Worm (Caenorhabditis elegans) whole organism, late embryonic: Measurements from ENCODE around the gene eff-1.

Experiments
- K09A11.1 ChIP-seq: sonication (generic microtip); optimal IDR thresholded peaks from 2 replicates; lab custom pipeline; 2017; ENCODE audit warnings: antibody characterized with exemption, mild to moderate bottlenecking, missing genetic modification characterization, missing compliant biosample characterization; ENCODE audit not compliant: insufficient read depth
- T23F11.4 ChIP-seq: fragments of 200-800 bp; sonication (Bioruptor generic); optimal IDR thresholded peaks from 2 replicates; lab custom pipeline; 2018; ENCODE audit warnings: mild to moderate bottlenecking, missing genetic modification characterization, missing compliant biosample characterization
- ahr-1 ChIP-seq: sonication (generic microtip); optimal IDR thresholded peaks from 2 replicates; lab custom pipeline; 2016; ENCODE audit warnings: missing genetic modification characterization, missing compliant biosample characterization
- ceh-14 ChIP-seq: sonication (generic microtip); optimal IDR thresholded peaks from 2 replicates; lab custom pipeline; 2016; ENCODE audit warnings: missing genotype, missing genetic modification characterization, missing compliant biosample characterization
- ceh-2 ChIP-seq: sonication (generic microtip); optimal IDR thresholded peaks from 2 replicates; lab custom pipeline; 2016; ENCODE audit warnings: missing genotype, missing genetic modification characterization, missing compliant biosample characterization
- ceh-22 ChIP-seq: sonication (generic microtip); optimal IDR thresholded peaks from 2 replicates; lab custom pipeline; 2017; ENCODE audit warnings: missing biosample characterization, missing genetic modification characterization
- ceh-24 ChIP-seq: sonication (generic microtip); optimal IDR thresholded peaks from 2 replicates; lab custom pipeline; 2016; ENCODE audit warnings: mild to moderate bottlenecking, missing genetic modification characterization, missing compliant biosample characterization
- ceh-30 ChIP-seq: fragments of 150-350 bp; optimal IDR thresholded peaks from 2 replicates; lab custom pipeline; 2014; ENCODE audit warnings: missing biosample characterization, missing genetic modification characterization
- ceh-31 ChIP-seq: sonication (generic microtip); optimal IDR thresholded peaks from 2 replicates; lab custom pipeline; 2016; ENCODE audit warnings: missing genetic modification characterization, missing compliant biosample characterization
- dmd-4 ChIP-seq: sonication (generic microtip); optimal IDR thresholded peaks from 2 replicates; lab custom pipeline; 2016; ENCODE audit warnings: borderline replicate concordance, missing genetic modification characterization, missing compliant biosample characterization
- dve-1 ChIP-seq: sonication (generic microtip); optimal IDR thresholded peaks from 2 replicates; lab custom pipeline; 2017; ENCODE audit warnings: antibody characterized with exemption, mild to moderate bottlenecking, missing genetic modification characterization, missing compliant biosample characterization
- elt-4 ChIP-seq: sonication (generic microtip); optimal IDR thresholded peaks from 2 replicates; lab custom pipeline; 2016; ENCODE audit warnings: missing genetic modification characterization, missing compliant biosample characterization
- ets-4 ChIP-seq: sonication (generic microtip); optimal IDR thresholded peaks from 2 replicates; lab custom pipeline; 2016; ENCODE audit warnings: missing genetic modification characterization, missing compliant biosample characterization
- fax-1 ChIP-seq: sonication (generic microtip); optimal IDR thresholded peaks from 2 replicates; lab custom pipeline; 2016; ENCODE audit warnings: missing genotype, missing genetic modification characterization, missing compliant biosample characterization
- fkh-10 ChIP-seq: fragments of 150-350 bp; optimal IDR thresholded peaks from 2 replicates; lab custom pipeline; 2014; ENCODE audit warnings: missing biosample characterization, missing genetic modification reagents, missing genetic modification characterization
- fkh-6 ChIP-seq: sonication (generic microtip); optimal IDR thresholded peaks from 2 replicates; lab custom pipeline; 2016; ENCODE audit warnings: missing genetic modification characterization, missing compliant biosample characterization
- hlh-13 ChIP-seq: fragments of 200-800 bp; sonication (Bioruptor generic); optimal IDR thresholded peaks from 2 replicates; lab custom pipeline; 2018; ENCODE audit warnings: mild to moderate bottlenecking, missing genetic modification characterization, missing compliant biosample characterization
- hlh-30 ChIP-seq: sonication (generic microtip); optimal IDR thresholded peaks from 2 replicates; lab custom pipeline; 2017; ENCODE audit warnings: antibody characterized with exemption, missing genetic modification characterization, missing compliant biosample characterization; ENCODE audit not compliant: insufficient read depth
- lin-11 ChIP-seq: fragments of 200-800 bp; sonication (Bioruptor generic); optimal IDR thresholded peaks from 2 replicates; lab custom pipeline; 2018; ENCODE audit warnings: mild to moderate bottlenecking, missing genetic modification characterization, missing compliant biosample characterization
- madf-2 ChIP-seq: sonication (generic microtip); optimal IDR thresholded peaks from 2 replicates; lab custom pipeline; 2017; ENCODE audit warnings: missing genetic modification characterization, missing compliant biosample characterization
- mec-3 ChIP-seq: sonication (generic microtip); optimal IDR thresholded peaks from 2 replicates; lab custom pipeline; 2016; ENCODE audit warnings: borderline replicate concordance, missing genetic modification characterization, missing compliant biosample characterization
- odd-2 ChIP-seq: sonication (generic microtip); optimal IDR thresholded peaks from 2 replicates; lab custom pipeline; 2017; ENCODE audit warnings: antibody characterized with exemption, mild to moderate bottlenecking, missing genetic modification characterization, missing compliant biosample characterization
- pag-3 ChIP-seq: sonication (generic microtip); optimal IDR thresholded peaks from 2 replicates; lab custom pipeline; 2016; ENCODE audit warnings: missing compliant biosample characterization, missing genetic modification characterization, borderline replicate concordance
- pha-4 ChIP-seq: fragments of 150-350 bp; optimal IDR thresholded peaks from 2 replicates; lab custom pipeline; 2018; ENCODE audit warnings: missing biosample characterization, missing genetic modification reagents, missing genetic modification characterization
- ref-2 ChIP-seq: sonication (generic microtip); optimal IDR thresholded peaks from 2 replicates; lab custom pipeline; 2016; ENCODE audit warnings: missing genetic modification characterization, missing compliant biosample characterization
- sdc-2 ChIP-seq: sonication (generic microtip); optimal IDR thresholded peaks from 2 replicates; lab custom pipeline; 2016; ENCODE audit warnings: missing genotype, missing genetic modification characterization, missing compliant biosample characterization
- sox-2 ChIP-seq: fragments of 200-800 bp; sonication (Bioruptor generic); IDR thresholded peaks from 2 replicates; pipeline ENCODE4 v1.3.6; 2022; ENCODE audit warnings: missing genetic modification reagents, missing genetic modification characterization, missing compliant biosample characterization
- syd-9 ChIP-seq: sonication (generic microtip); optimal IDR thresholded peaks from 2 replicates; lab custom pipeline; 2016; ENCODE audit warnings: mild to moderate bottlenecking, missing genetic modification characterization, moderate library complexity, missing compliant biosample characterization
- tbx-7 ChIP-seq: sonication (generic microtip); optimal IDR thresholded peaks from 2 replicates; lab custom pipeline; 2016; ENCODE audit warnings: missing genotype, missing genetic modification characterization, missing compliant biosample characterization
- ttx-3 ChIP-seq: sonication (generic microtip); optimal IDR thresholded peaks from 2 replicates; lab custom pipeline; 2016; ENCODE audit warnings: missing genetic modification reagents, missing genetic modification characterization, missing compliant biosample characterization
- unc-42 ChIP-seq: sonication (generic microtip); optimal IDR thresholded peaks from 2 replicates; lab custom pipeline; 2016; ENCODE audit warnings: missing genotype, missing genetic modification characterization, missing compliant biosample characterization
- unc-55 ChIP-seq: sonication (generic microtip); optimal IDR thresholded peaks from 2 replicates; lab custom pipeline; 2017; ENCODE audit warnings: missing biosample characterization, missing genetic modification reagents, missing genetic modification characterization
- unc-86 ChIP-seq: sonication (generic microtip); optimal IDR thresholded peaks from 2 replicates; lab custom pipeline; 2016; ENCODE audit warnings: missing genetic modification characterization, missing compliant biosample characterization
- zip-5 ChIP-seq: sonication (generic microtip); optimal IDR thresholded peaks from 2 replicates; lab custom pipeline; 2016; ENCODE audit warnings: missing genetic modification characterization, missing compliant biosample characterization
- ztf-16 ChIP-seq: sonication (generic microtip); optimal IDR thresholded peaks from 2 replicates; lab custom pipeline; 2017; ENCODE audit warnings: missing genetic modification characterization, missing compliant biosample characterization

eff-1 gene

DNA sequence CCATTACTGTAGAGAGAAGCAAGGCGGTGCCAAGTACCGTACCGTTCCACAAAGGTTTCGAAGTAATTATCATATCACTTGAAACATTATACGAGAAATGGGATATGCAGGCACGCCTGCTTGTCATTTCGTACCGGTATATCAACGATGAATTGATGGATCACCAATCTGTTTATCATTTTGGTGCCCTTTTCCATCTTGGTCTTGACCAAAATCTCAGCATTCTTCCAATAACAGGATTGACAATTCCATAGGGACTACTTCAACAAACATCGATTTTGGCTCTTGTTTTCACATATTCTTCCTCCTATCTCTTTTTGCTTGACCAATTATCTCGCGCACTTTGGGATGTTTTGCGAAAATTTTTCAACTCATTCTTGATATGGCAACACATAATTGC, 7.4 kb upstream of the eff-1 start:
- no peak for TF ChIP-seq dmd-4 (tag; lab: Kevin White, UChicago)
- TF ChIP-seq ttx-3 (tag; lab: Kevin White, UChicago) = no peak
- no peak for TF ChIP-seq ceh-24
- no peak for TF ChIP-seq fkh-10 (GFP tag; lab: Kevin White, UChicago)
- TF ChIP-seq sdc-2 (tag; lab: Kevin White, UChicago) = no peak
- no peak for TF ChIP-seq unc-86
- TF ChIP-seq hlh-30 (tag; lab: Kevin White, UChicago) = no peak
- TF ChIP-seq hlh-13 (GFP tag; lab: Kevin White, UChicago) = no peak
- TF ChIP-seq zip-5 (tag; lab: Kevin White, UChicago) = no peak
- no peak for TF ChIP-seq ets-4 (tag; lab: Kevin White, UChicago)
- no peak for TF ChIP-seq madf-2 (tag; lab: Kevin White, UChicago)

DNA sequence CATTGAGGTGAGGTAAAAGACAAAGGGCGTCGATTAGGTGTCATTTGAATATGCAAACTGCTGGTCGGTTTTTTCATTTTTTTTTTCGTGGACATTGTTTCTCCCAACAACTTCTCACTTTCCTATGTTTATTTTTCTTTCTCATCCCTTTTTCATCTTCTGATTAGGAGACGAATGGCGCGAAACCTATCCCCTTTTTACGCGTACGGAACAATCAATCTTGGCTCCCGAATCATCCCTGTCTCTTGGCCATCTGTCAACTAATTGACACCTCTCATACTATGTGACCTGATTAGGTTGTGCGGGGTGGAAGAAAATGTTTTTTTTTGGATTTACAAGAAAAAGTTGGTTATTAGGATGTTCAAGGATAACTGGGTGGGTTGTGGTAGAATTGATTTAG, 1.7 kb upstream of the eff-1 start:
- TF ChIP-seq unc-55 (GFP tag; lab: Kevin White, UChicago) (no peak), syd-9 (no peak), ceh-2 (no peak), ztf-16 (no peak), ceh-24 (no peak), ceh-31 (tag; lab: Kevin White, UChicago) (no peak), ceh-22 (no peak)

DNA sequence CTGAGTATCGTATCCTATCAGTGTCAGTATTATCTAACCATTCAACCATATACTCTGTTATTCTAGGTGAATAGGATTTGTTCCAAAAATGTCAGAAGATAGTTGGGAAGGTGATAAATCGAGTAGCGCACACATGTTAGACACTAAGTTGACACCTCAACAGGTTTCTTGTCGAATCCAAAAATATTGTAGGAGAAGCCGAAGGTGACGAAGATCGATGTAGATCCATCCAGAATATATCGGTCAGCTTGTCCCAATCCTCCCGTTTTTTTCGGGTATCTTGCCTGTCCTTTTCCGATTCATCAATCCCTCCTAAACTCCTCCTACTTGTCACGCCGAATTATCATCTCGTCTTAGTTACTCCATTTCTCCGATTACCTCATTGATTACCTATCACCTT, 871 bp upstream of the eff-1 start:
- TF ChIP-seq tbx-7 (tag; lab: Kevin White, UChicago) (no peak), ahr-1 (tag; lab: Kevin White, UChicago) (no peak), pha-4 (tag; lab: Kevin White, UChicago) (no peak), fax-1 (tag; lab: Kevin White, UChicago) (no peak), K09A11.1 (no peak), T23F11.4 (GFP tag; lab: Kevin White, UChicago) (no peak), dmd-4 (tag; lab: Kevin White, UChicago) (no peak), ceh-22 (no peak)

DNA sequence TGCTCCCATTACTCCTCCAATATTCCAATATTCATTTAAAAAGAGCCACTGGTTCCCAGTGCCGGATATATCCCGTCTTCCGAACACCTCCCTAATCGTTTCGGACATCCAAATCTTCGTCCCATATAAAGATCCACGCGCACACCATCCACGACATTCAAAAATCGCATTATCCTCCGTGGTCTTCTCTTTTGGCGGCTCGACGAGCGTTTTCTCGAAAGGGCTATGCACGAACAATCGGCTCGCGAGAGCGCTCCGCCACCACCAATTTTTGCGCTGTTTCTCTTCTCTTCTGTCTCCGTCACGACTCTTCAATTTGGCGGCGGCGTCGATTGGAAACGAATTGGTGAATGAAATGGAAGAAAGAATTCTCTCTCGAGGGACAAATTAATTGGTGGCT, 6.8 kb downstream of the eff-1 start:
- TF ChIP-seq ceh-31 (tag; lab: Kevin White, UChicago) (peak; percentile 22), lin-11 (tag; lab: Kevin White, UChicago) (no peak), odd-2 (tag; lab: Kevin White, UChicago) (no peak), unc-42 (tag; lab: Kevin White, UChicago) (peak; percentile 74), ceh-14 (tag; lab: Kevin White, UChicago) (no peak), elt-4 (no peak), sox-2 (GFP tag; lab: Robert Waterston, UW) (no peak), ref-2 (tag; lab: Kevin White, UChicago) (no peak)
- TF ChIP-seq, all 69 proteins: peak for 2

DNA sequence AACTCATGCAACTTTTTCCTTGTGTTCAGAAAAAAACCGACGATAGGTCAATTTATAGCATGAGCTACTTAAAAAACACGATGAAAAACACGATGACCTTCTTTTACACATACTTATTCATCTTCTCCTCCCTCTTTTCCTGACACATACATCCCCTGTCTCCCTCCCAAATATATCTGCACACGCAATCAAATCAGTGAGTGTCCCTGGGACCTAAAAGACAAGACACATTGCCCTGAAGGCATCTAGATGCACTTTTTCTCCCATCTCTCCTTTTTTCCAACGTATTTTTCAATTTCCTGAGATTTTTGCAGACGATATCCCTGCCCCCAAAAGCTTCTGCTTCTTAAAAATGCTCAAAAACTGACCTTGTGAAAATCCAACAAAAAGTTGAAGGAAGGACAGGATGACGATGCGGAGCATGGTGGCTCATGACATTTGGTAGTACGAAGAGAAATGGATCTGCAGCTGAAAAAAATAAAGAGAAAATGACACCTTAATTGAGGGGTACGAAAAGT, 7.8 kb downstream of the eff-1 start, which contains the start of gene C26D10.6:
Gene C26D10.6, minus strand, starts transcription at position 468 of the 518 bp plus-strand sequence.
- TF ChIP-seq unc-42 (tag; lab: Kevin White, UChicago) (peak; percentile 69), ceh-30 (tag; lab: Kevin White, UChicago) (no peak)

DNA sequence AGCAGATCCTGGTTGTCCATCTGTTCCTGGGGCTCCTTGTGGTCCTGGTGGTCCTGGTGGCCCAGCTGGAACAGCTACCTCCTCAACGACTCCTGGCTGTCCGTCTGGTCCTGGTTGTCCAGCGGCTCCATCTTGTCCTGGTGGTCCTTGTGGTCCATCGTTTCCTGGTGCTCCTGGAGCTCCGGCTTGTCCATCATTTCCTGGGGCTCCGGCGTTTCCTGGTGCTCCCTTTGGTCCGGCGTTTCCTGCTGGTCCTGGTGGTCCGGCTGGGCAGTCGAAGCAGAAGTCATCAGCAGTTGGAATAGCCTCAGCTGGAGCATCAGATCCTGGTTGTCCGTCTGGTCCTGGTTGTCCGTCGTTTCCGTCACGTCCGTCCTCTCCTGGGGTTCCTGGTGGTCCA, 12.0 kb downstream of the eff-1 start:
- peak; percentile 25 for TF ChIP-seq fkh-6 (tag; lab: Kevin White, UChicago)
- no peak for TF ChIP-seq dve-1 (tag; lab: Kevin White, UChicago)
- peak; percentile 56 for TF ChIP-seq elt-4
- peak; percentile 14 for TF ChIP-seq mec-3 (tag; lab: Kevin White, UChicago)
- TF ChIP-seq pag-3 (tag; lab: Kevin White, UChicago) = peak; percentile 16
